Fruit fly (Drosophila melanogaster): ENCODE measurements around the gene CG15369.
A peak's percentile ranks its signal among the peaks of the same experiment; 100 is the strongest.

The CG15369 gene

dm6 chrX:9193604-9194003 lies 23.1 kb upstream of the CG15369 start, which contains the start of gene CG12106:
Gene CG12106 (plus strand): TSS chrX:9193898.
- TF ChIP-seq ey (GFP tag; optimal IDR thresholded peaks at IDR 0.05) = peak; percentile 52
- TF ChIP-seq Hnf4 (GFP tag; optimal IDR thresholded peaks at IDR 0.05) = peak; percentile 54
- peak; percentile 61 for TF ChIP-seq woc (GFP tag; optimal IDR thresholded peaks at IDR 0.05)
- no peak for TF ChIP-seq sv (GFP tag; optimal IDR thresholded peaks at IDR 0.05)
- peak; percentile 49 for TF ChIP-seq CG9705 (GFP tag; optimal IDR thresholded peaks at IDR 0.05)
- TF ChIP-seq lola (GFP tag; optimal IDR thresholded peaks at IDR 0.05) = no peak
- no peak for TF ChIP-seq GATAd (GFP tag; optimal IDR thresholded peaks at IDR 0.05)
- TF ChIP-seq psq (GFP tag; optimal IDR thresholded peaks at IDR 0.05) = peak; percentile 8
- no peak for TF ChIP-seq OdsH (GFP tag; optimal IDR thresholded peaks at IDR 0.05)
- no peak for TF ChIP-seq Hr83 (GFP tag; optimal IDR thresholded peaks at IDR 0.05; ENCODE audit: poor library complexity, severe bottlenecking)
- TF ChIP-seq dsf (GFP tag; optimal IDR thresholded peaks at IDR 0.05; ENCODE audit: borderline replicate concordance) = no peak
- TF ChIP-seq dl (GFP tag; optimal IDR thresholded peaks at IDR 0.05; ENCODE audit: insufficient read depth in 1 of 2, partially characterized antibody in 2 of 2) = no peak
- peak; percentile 58 for TF ChIP-seq br (GFP tag; optimal IDR thresholded peaks at IDR 0.05)
- peak; percentile 53 for TF ChIP-seq fru (GFP tag; optimal IDR thresholded peaks at IDR 0.05)
- no peak for TF ChIP-seq Abd-B (GFP tag; optimal IDR thresholded peaks at IDR 0.05)
- peak; percentile 54 for TF ChIP-seq Sp1 (GFP tag; optimal IDR thresholded peaks at IDR 0.05)
- TF ChIP-seq Dfd (GFP tag; optimal IDR thresholded peaks at IDR 0.05) = no peak
- peak; percentile 58 for TF ChIP-seq rgr (GFP tag; optimal IDR thresholded peaks at IDR 0.05)
- TF ChIP-seq jim (GFP tag; optimal IDR thresholded peaks at IDR 0.05) = no peak
- peak in 1 of 2 experiments; percentile 63 for TF ChIP-seq foxo (GFP tag; optimal IDR thresholded peaks at IDR 0.05)
- no peak for TF ChIP-seq CG32264 (GFP tag; optimal IDR thresholded peaks at IDR 0.05)
- TF ChIP-seq Rel (GFP tag; optimal IDR thresholded peaks at IDR 0.05) = no peak
- peak; percentile 7 for TF ChIP-seq Rel (tag; optimal IDR thresholded peaks at IDR 0.05)
- TF ChIP-seq h (GFP tag; optimal IDR thresholded peaks at IDR 0.05) = peak; percentile 48
- TF ChIP-seq Mio (GFP tag; optimal IDR thresholded peaks at IDR 0.05) = no peak
- no peak for TF ChIP-seq CrebA (GFP tag; optimal IDR thresholded peaks at IDR 0.05; ENCODE audit: borderline replicate concordance)
- no peak for TF ChIP-seq tai (GFP tag; optimal IDR thresholded peaks at IDR 0.05)
- TF ChIP-seq usp (GFP tag; optimal IDR thresholded peaks at IDR 0.05) = no peak
- peak; percentile 34 for TF ChIP-seq dmrt93B (GFP tag; optimal IDR thresholded peaks at IDR 0.05)
- TF ChIP-seq HLH106 (tag; optimal IDR thresholded peaks at IDR 0.05) = peak; percentile 75
- no peak for TF ChIP-seq Jra (GFP tag; optimal IDR thresholded peaks at IDR 0.05)
- TF ChIP-seq pan (optimal IDR thresholded peaks at IDR 0.05) = no peak

dm6 chrX:9195311-9195710 lies 21.4 kb upstream of the CG15369 start:
- no peak for TF ChIP-seq Hr83 (GFP tag; optimal IDR thresholded peaks at IDR 0.05; ENCODE audit: poor library complexity, severe bottlenecking)
- no peak for TF ChIP-seq dl (GFP tag; optimal IDR thresholded peaks at IDR 0.05; ENCODE audit: insufficient read depth in 1 of 2, partially characterized antibody in 2 of 2)
- no peak for TF ChIP-seq Rel (GFP tag; optimal IDR thresholded peaks at IDR 0.05)
- peak; percentile 92 for TF ChIP-seq Rel (tag; optimal IDR thresholded peaks at IDR 0.05)
- no peak for TF ChIP-seq Vsx2 (GFP tag; optimal IDR thresholded peaks at IDR 0.05; ENCODE audit: partially characterized antibody)
- no peak for TF ChIP-seq Myc (optimal IDR thresholded peaks at IDR 0.05)
- no peak for TF ChIP-seq ey (GFP tag; optimal IDR thresholded peaks at IDR 0.05)

DNA sequence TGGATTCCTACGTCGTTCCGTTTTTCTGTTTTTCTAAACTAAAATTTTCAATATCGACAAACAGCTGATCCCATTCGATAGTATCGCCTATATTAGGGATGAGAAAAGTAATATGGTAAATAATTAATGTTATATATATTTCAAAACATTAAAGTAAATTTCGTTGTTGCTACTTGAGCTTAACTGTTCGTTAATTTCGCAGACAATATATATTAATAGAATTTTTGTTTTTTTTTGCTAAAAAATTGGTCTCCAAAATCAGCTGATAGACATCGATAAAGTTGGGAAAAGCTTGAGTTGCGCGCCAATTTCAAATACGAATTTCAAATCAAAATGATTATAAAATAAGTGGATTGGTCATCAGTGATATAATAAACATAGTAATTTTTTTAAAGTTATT lies 20.3 kb upstream of the CG15369 start, which contains the start of gene CG12118:
Gene CG12118 (minus strand): TSS at position 53 of the 400 bp plus-strand sequence.
- TF ChIP-seq Abd-B (GFP tag; optimal IDR thresholded peaks at IDR 0.05) (no peak), Myc (optimal IDR thresholded peaks at IDR 0.05) (no peak), dl (GFP tag; optimal IDR thresholded peaks at IDR 0.05; ENCODE audit: insufficient read depth in 1 of 2, partially characterized antibody in 2 of 2) (no peak), OdsH (GFP tag; optimal IDR thresholded peaks at IDR 0.05) (peak; percentile 79), CrebA (GFP tag; optimal IDR thresholded peaks at IDR 0.05; ENCODE audit: borderline replicate concordance) (no peak), Dfd (GFP tag; optimal IDR thresholded peaks at IDR 0.05) (no peak), Hnf4 (GFP tag; optimal IDR thresholded peaks at IDR 0.05) (peak; percentile 81), CG9705 (GFP tag; optimal IDR thresholded peaks at IDR 0.05) (peak; percentile 44), Hr78 (GFP tag; optimal IDR thresholded peaks at IDR 0.05) (no peak), N (GFP tag; optimal IDR thresholded peaks at IDR 0.05) (no peak), ey (GFP tag; optimal IDR thresholded peaks at IDR 0.05) (peak; percentile 59), Vsx2 (GFP tag; optimal IDR thresholded peaks at IDR 0.05; ENCODE audit: partially characterized antibody) (no peak), dmrt93B (GFP tag; optimal IDR thresholded peaks at IDR 0.05) (peak; percentile 36), br (GFP tag; optimal IDR thresholded peaks at IDR 0.05) (peak; percentile 63), Dif (GFP tag; optimal IDR thresholded peaks at IDR 0.05; ENCODE audit: partially characterized antibody) (no peak), usp (GFP tag; optimal IDR thresholded peaks at IDR 0.05) (no peak), h (GFP tag; optimal IDR thresholded peaks at IDR 0.05) (peak; percentile 80), dsf (GFP tag; optimal IDR thresholded peaks at IDR 0.05; ENCODE audit: borderline replicate concordance) (peak; percentile 66), sv (GFP tag; optimal IDR thresholded peaks at IDR 0.05) (peak; percentile 71), foxo (GFP tag; optimal IDR thresholded peaks at IDR 0.05) (peak in 1 of 2 experiments; percentile 83), brk (GFP tag; optimal IDR thresholded peaks at IDR 0.05) (no peak), fru (GFP tag; optimal IDR thresholded peaks at IDR 0.05) (peak; percentile 77), tai (GFP tag; optimal IDR thresholded peaks at IDR 0.05) (no peak), woc (GFP tag; optimal IDR thresholded peaks at IDR 0.05) (peak; percentile 61), pan (optimal IDR thresholded peaks at IDR 0.05) (no peak), Rel (GFP tag; optimal IDR thresholded peaks at IDR 0.05) (no peak), Rel (tag; optimal IDR thresholded peaks at IDR 0.05) (peak; percentile 37), lola (GFP tag; optimal IDR thresholded peaks at IDR 0.05) (no peak), HLH106 (tag; optimal IDR thresholded peaks at IDR 0.05) (peak; percentile 74), rgr (GFP tag; optimal IDR thresholded peaks at IDR 0.05) (peak; percentile 85), Hr83 (GFP tag; optimal IDR thresholded peaks at IDR 0.05; ENCODE audit: poor library complexity, severe bottlenecking) (peak; percentile 55), Sp1 (GFP tag; optimal IDR thresholded peaks at IDR 0.05) (peak; percentile 69), Mio (GFP tag; optimal IDR thresholded peaks at IDR 0.05) (no peak), psq (GFP tag; optimal IDR thresholded peaks at IDR 0.05) (peak; percentile 73), Jra (GFP tag; optimal IDR thresholded peaks at IDR 0.05) (peak; percentile 73), jim (GFP tag; optimal IDR thresholded peaks at IDR 0.05) (no peak), sage (GFP tag; optimal IDR thresholded peaks at IDR 0.05) (peak; percentile 81), GATAd (GFP tag; optimal IDR thresholded peaks at IDR 0.05) (no peak), CG32264 (GFP tag; optimal IDR thresholded peaks at IDR 0.05) (no peak)
